Worm (Caenorhabditis elegans) whole organism, L1 larva: Measurements from ENCODE around the gene Y46E12A.3.

Source experiments
- C34B4.2 ChIP-seq: sonication (generic microtip); optimal IDR thresholded peaks from 2 replicates; lab custom pipeline; 2017; ENCODE audit warnings: mild to moderate bottlenecking, missing genetic modification characterization, missing compliant biosample characterization
- F16B12.6 ChIP-seq: fragments of 150-350 bp; optimal IDR thresholded peaks from 2 replicates; lab custom pipeline; 2014; ENCODE audit warnings: missing biosample characterization, missing genetic modification characterization
- ama-1 ChIP-seq: fragments of 150-350 bp; optimal IDR thresholded peaks from 2 replicates; lab custom pipeline; 2014
- ceh-63 ChIP-seq: fragments of 200-800 bp; sonication (Bioruptor generic); optimal IDR thresholded peaks from 2 replicates; lab custom pipeline; 2018; ENCODE audit warnings: mild to moderate bottlenecking, missing genetic modification characterization, missing compliant biosample characterization
- ceh-8 ChIP-seq: fragments of 200-800 bp; sonication (Bioruptor generic); optimal IDR thresholded peaks from 2 replicates; lab custom pipeline; 2018; ENCODE audit warnings: mild to moderate bottlenecking, missing genetic modification characterization, moderate library complexity, missing compliant biosample characterization
- ceh-82 ChIP-seq, 3 experiments: fragments of 150-350 bp in 1 of 3; sonication (generic microtip) in 2 of 3; optimal IDR thresholded peaks; 2 replicates each; lab custom pipeline; 2014 to 2017; ENCODE audit warnings: missing biosample characterization in 3 of 3, missing genetic modification characterization in 3 of 3
- dpl-1 ChIP-seq, 3 experiments: fragments of 150-350 bp in 2 of 3; sonication (generic microtip) in 1 of 3; optimal IDR thresholded peaks; 2 replicates each; lab custom pipeline; 2014 to 2017; ENCODE audit warnings: missing biosample characterization in 3 of 3, missing genetic modification characterization in 3 of 3, missing genetic modification reagents in 3 of 3
- dsc-1 ChIP-seq: sonication (generic microtip); optimal IDR thresholded peaks from 2 replicates; lab custom pipeline; 2016; ENCODE audit warnings: mild to moderate bottlenecking, missing genetic modification characterization, missing compliant biosample characterization
- efl-1 ChIP-seq, 4 experiments: fragments of 150-350 bp; optimal IDR thresholded peaks in 3 of 4; peaks in 1 of 4; 1 replicate in 1 of 4; 2 replicates in 3 of 4; lab custom pipeline; 2014; ENCODE audit warnings: missing biosample characterization in 2 of 4, missing genetic modification characterization in 2 of 4, missing genetic modification reagents in 2 of 4
- elt-2 ChIP-seq: sonication (generic microtip); optimal IDR thresholded peaks from 2 replicates; lab custom pipeline; 2016; ENCODE audit warnings: missing genetic modification characterization, mild to moderate bottlenecking, inconsistent platforms, missing compliant biosample characterization, missing genetic modification reagents
- elt-3 ChIP-seq, 6 experiments: fragments of 150-350 bp in 1 of 6; sonication (generic microtip); optimal IDR thresholded peaks; 2 replicates each; lab custom pipeline; 2017 to 2018; ENCODE audit warnings: missing biosample characterization in 6 of 6, missing genetic modification characterization in 6 of 6, inconsistent platforms in 1 of 6
- fkh-10 ChIP-seq: sonication (generic microtip); optimal IDR thresholded peaks from 2 replicates; lab custom pipeline; 2017; ENCODE audit warnings: missing biosample characterization, missing genetic modification reagents, missing genetic modification characterization
- fkh-4 ChIP-seq: sonication (generic microtip); optimal IDR thresholded peaks from 2 replicates; lab custom pipeline; 2016; ENCODE audit warnings: missing compliant biosample characterization, missing genetic modification characterization, borderline replicate concordance
- fkh-8 ChIP-seq: sonication (generic microtip); optimal IDR thresholded peaks from 2 replicates; lab custom pipeline; 2016; ENCODE audit warnings: mild to moderate bottlenecking, missing genetic modification characterization, missing compliant biosample characterization
- jun-1 ChIP-seq: fragments of 150-350 bp; optimal IDR thresholded peaks from 2 replicates; lab custom pipeline; 2014; ENCODE audit warnings: missing biosample characterization, missing genetic modification reagents, missing genetic modification characterization
- lin-14 ChIP-seq: fragments of 200-800 bp; sonication (Bioruptor generic); optimal IDR thresholded peaks from 2 replicates; lab custom pipeline; 2018; ENCODE audit warnings: mild to moderate bottlenecking, missing genetic modification characterization, moderate library complexity, missing compliant biosample characterization
- lin-15B ChIP-seq: fragments of 150-350 bp; sonication (generic microtip); optimal IDR thresholded peaks from 3 replicates; lab custom pipeline; 2014; ENCODE audit warnings: missing biosample characterization, missing genetic modification characterization
- lsy-2 ChIP-seq, 2 experiments: fragments of 150-350 bp; optimal IDR thresholded peaks; 2 replicates each; lab custom pipeline; 2014; ENCODE audit warnings: missing biosample characterization in 2 of 2, missing genetic modification characterization in 2 of 2
- nhr-12 ChIP-seq: sonication (generic microtip); optimal IDR thresholded peaks from 2 replicates; lab custom pipeline; 2017; ENCODE audit warnings: missing biosample characterization, missing genetic modification characterization
- nhr-19 ChIP-seq: fragments of 200-800 bp; sonication (Bioruptor generic); conservative IDR thresholded peaks from 2 replicates; pipeline ENCODE4 v1.3.6; 2022; ENCODE audit warnings: missing genetic modification characterization, missing compliant biosample characterization
- nhr-28 ChIP-seq: fragments of 150-350 bp; optimal IDR thresholded peaks from 2 replicates; lab custom pipeline; 2014; ENCODE audit warnings: missing biosample characterization, missing genetic modification characterization
- nhr-47 ChIP-seq: sonication (generic microtip); optimal IDR thresholded peaks from 2 replicates; lab custom pipeline; 2016; ENCODE audit warnings: mild to moderate bottlenecking, missing genetic modification characterization, moderate library complexity, missing compliant biosample characterization
- nhr-71 ChIP-seq: sonication (generic microtip); optimal IDR thresholded peaks from 2 replicates; lab custom pipeline; 2016; ENCODE audit warnings: mild to moderate bottlenecking, missing genetic modification characterization, moderate library complexity, missing compliant biosample characterization
- nhr-77 ChIP-seq: fragments of 150-350 bp; optimal IDR thresholded peaks from 2 replicates; lab custom pipeline; 2014; ENCODE audit warnings: missing biosample characterization, missing genetic modification characterization
- nhr-84 ChIP-seq: sonication (generic microtip); optimal IDR thresholded peaks from 2 replicates; lab custom pipeline; 2017; ENCODE audit warnings: missing biosample characterization, missing genetic modification characterization
- nhr-85 ChIP-seq: sonication (generic microtip); peaks from one replicate; lab custom pipeline; 2016; ENCODE audit warnings: missing genetic modification characterization, inconsistent platforms, missing compliant biosample characterization
- pag-3 ChIP-seq: sonication (generic microtip); optimal IDR thresholded peaks from 2 replicates; lab custom pipeline; 2017; ENCODE audit warnings: missing genetic modification characterization, mild to moderate bottlenecking, missing compliant biosample characterization, antibody characterized with exemption, borderline replicate concordance; ENCODE audit not compliant: insufficient read depth
- skn-1 ChIP-seq: fragments of 150-350 bp; optimal IDR thresholded peaks from 2 replicates; lab custom pipeline; 2014; ENCODE audit warnings: missing biosample characterization, missing genetic modification characterization
- snpc-4 ChIP-seq: fragments of 150-350 bp; optimal IDR thresholded peaks from 2 replicates; lab custom pipeline; 2014; ENCODE audit warnings: missing biosample characterization, missing genetic modification characterization
- sptf-1 ChIP-seq: fragments of 150-350 bp; optimal IDR thresholded peaks from 2 replicates; lab custom pipeline; 2014; ENCODE audit warnings: missing biosample characterization, missing genetic modification characterization
- unc-30 ChIP-seq: sonication (generic microtip); optimal IDR thresholded peaks from 2 replicates; lab custom pipeline; 2017; ENCODE audit warnings: missing biosample characterization, missing genetic modification characterization
- unc-62 ChIP-seq: fragments of 150-350 bp; optimal IDR thresholded peaks from 2 replicates; lab custom pipeline; 2014; ENCODE audit warnings: missing biosample characterization, missing genetic modification reagents, missing genetic modification characterization
- unc-86 ChIP-seq: sonication (generic microtip); optimal IDR thresholded peaks from 2 replicates; lab custom pipeline; 2016; ENCODE audit warnings: missing genetic modification characterization, missing compliant biosample characterization
- unc-98 ChIP-seq: fragments of 200-800 bp; sonication (Bioruptor generic); IDR thresholded peaks from 2 replicates; pipeline ENCODE4 v1.3.6; 2022; ENCODE audit warnings: missing genetic modification characterization, missing compliant biosample characterization

Y46E12A.3 gene

ce11 chrIII:1745450-1746127 is 9.2 kb downstream of the Y46E12A.3 start (continued):
- TF ChIP-seq ceh-82 (tag; optimal IDR thresholded peaks at IDR 0.05; lab: Kevin White, UChicago): peak in 1 of 3 experiments; percentile 9
- TF ChIP-seq skn-1 (tag; lab: Kevin White, UChicago): no peak
- peak in 1 of 2 experiments; percentile 16 for TF ChIP-seq lsy-2 (tag; optimal IDR thresholded peaks at IDR 0.05; lab: Kevin White, UChicago)

DNA sequence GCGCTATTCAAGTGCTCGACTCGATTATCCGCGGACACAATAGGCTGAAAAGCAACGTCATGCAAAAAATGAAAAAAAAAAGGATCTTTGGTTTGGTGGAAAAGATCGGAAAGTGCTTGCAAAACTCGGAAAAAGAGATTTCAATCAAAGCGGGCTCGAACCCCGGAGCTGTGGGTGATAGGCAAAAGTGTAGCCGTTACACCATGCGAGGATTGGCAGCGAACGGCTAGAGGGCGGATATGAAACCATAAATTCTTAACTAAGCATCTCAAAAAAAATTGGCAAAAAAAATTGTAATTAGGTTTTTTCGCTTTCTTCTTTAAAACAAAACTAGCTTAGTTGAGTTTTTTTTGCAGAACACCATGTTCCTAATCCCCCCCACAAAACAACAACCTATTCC is 10.3 kb downstream of the Y46E12A.3 start:
- TF ChIP-seq ama-1 (lab: Kevin White, UChicago) (no peak), fkh-10 (GFP tag; lab: Kevin White, UChicago) (peak; percentile 6), efl-1 (optimal IDR thresholded peaks at IDR 0.05; lab: Kevin White, UChicago) (no peak), efl-1 (GFP tag; optimal IDR thresholded peaks at IDR 0.05 in 1 of 2; lab: Kevin White, UChicago) (peak in 1 of 2 experiments; percentile 45), fkh-4 (tag; lab: Kevin White, UChicago) (no peak), dsc-1 (tag; lab: Kevin White, UChicago) (peak; percentile 22), nhr-12 (tag; lab: Kevin White, UChicago) (no peak), C34B4.2 (tag; lab: Kevin White, UChicago) (no peak)
- TF ChIP-seq, all 84 proteins: peak for 3

DNA sequence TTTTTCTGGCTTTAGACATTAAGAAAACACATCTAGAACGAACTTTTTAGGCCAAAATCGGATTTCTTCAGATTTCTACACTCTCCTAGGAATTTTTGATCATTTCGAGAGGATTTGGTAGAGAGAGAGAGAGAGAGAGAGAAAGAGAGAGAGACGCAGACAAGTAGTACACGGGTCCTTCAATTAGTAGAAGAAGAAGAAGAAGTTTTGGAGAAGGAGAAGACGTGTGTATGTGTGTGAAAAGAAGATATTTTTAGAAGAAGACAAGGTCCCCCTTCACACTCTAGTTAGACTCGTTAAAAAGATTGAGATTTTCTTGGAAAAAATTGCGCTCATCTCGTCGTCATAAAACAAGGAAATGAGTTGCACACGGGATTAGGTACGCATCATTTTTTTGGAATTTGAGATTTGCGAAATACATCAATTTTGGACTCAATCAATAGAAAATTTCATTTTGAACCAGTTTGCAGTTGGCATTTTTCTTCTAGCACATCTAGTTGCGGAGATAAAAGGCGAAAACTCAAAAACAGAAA is 11.2 kb downstream of the Y46E12A.3 start:
- TF ChIP-seq lin-14 (GFP tag; lab: Kevin White, UChicago) (peak; percentile 66), dsc-1 (tag; lab: Kevin White, UChicago) (peak; percentile 91), nhr-12 (tag; lab: Kevin White, UChicago) (no peak), unc-86 (peak; percentile 53), nhr-71 (tag; lab: Kevin White, UChicago) (peak; percentile 31), lsy-2 (tag; optimal IDR thresholded peaks at IDR 0.05; lab: Kevin White, UChicago) (no peak), ceh-82 (tag; optimal IDR thresholded peaks at IDR 0.05; lab: Kevin White, UChicago) (no peak), fkh-10 (GFP tag; lab: Kevin White, UChicago) (peak; percentile 12)

DNA sequence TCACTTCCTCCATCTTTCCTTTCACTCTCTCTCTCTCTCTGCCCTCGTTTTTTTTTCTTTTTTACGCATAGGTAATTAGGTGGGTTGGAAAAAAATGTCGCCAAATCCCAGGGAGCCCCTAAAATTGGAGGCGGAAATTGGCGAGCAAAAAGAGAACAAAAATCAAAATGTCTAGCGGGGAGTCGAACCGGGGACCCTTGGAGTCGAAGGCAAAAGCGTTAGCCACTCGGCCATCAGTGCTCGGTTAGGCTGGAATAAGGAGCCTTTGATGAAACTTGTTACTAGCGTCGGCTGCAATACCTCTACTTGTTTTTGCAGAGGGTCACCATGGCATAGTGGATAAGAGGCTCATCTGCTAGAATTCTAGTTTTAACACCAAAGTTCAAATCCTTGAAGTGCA is 11.7 kb downstream of the Y46E12A.3 start:
- TF ChIP-seq fkh-8 (tag; lab: Kevin White, UChicago) (peak; percentile 9), dpl-1 (GFP tag; optimal IDR thresholded peaks at IDR 0.05; lab: Kevin White, UChicago) (peak in 1 of 3 experiments; percentile 1), sptf-1 (tag; lab: Kevin White, UChicago) (no peak), efl-1 (optimal IDR thresholded peaks at IDR 0.05; lab: Kevin White, UChicago) (no peak), efl-1 (GFP tag; optimal IDR thresholded peaks at IDR 0.05 in 1 of 2; lab: Kevin White, UChicago) (peak in 1 of 2 experiments; percentile 39), ceh-8 (no peak), lin-14 (GFP tag; lab: Kevin White, UChicago) (peak; percentile 57), nhr-71 (tag; lab: Kevin White, UChicago) (peak; percentile 2), nhr-47 (tag; lab: Kevin White, UChicago) (peak; percentile 11)

- TF ChIP-seq nhr-84 (tag; lab: Kevin White, UChicago) (no peak), nhr-19 (GFP tag; lab: Robert Waterston, UW) (no peak), fkh-10 (GFP tag; lab: Kevin White, UChicago) (peak; percentile 47), lin-14 (GFP tag; lab: Kevin White, UChicago) (peak; percentile 20)
- TF ChIP-seq, all 84 proteins: peak for 2
Measured at ce11 chrIII:1733412-1733811, 21.3 kb downstream of the Y46E12A.3 start.

DNA sequence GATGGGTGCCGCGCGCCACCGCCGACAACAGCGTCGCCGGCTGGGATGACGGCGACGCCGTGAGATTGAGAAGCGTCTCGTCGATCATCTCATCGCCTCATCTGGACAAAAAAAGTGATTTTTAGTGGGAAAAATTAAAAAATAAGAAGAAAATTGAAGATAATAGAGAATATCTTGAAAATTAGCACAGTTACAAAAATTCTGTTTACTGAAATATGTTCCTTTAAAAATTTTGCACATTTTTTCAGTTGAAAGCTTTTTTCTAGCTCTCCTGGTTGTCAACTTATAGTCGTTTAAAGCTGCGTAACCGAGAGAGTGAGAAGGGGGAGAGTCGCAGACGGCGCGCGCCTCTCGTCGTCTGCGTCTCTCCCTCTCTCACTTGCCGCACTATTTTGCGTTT is 21.7 kb downstream of the Y46E12A.3 start, which contains the start of gene ser-4:
ser-4 (minus strand) TSS at position 101 of the 400 bp plus-strand sequence.
- no peak for TF ChIP-seq elt-2 (tag; lab: Kevin White, UChicago)
- TF ChIP-seq jun-1: no peak
- no peak for TF ChIP-seq lin-15B (tag; lab: Kevin White, UChicago)
- no peak for TF ChIP-seq F16B12.6
- TF ChIP-seq C34B4.2 (tag; lab: Kevin White, UChicago): no peak
- no peak for TF ChIP-seq nhr-85 (tag; lab: Kevin White, UChicago)
- no peak for TF ChIP-seq unc-30 (tag; lab: Kevin White, UChicago)
- no peak for TF ChIP-seq pag-3 (tag; lab: Kevin White, UChicago)
- no peak for TF ChIP-seq dpl-1 (GFP tag; optimal IDR thresholded peaks at IDR 0.05; lab: Kevin White, UChicago)
- TF ChIP-seq elt-3 (tag; optimal IDR thresholded peaks at IDR 0.05; lab: Kevin White, UChicago): no peak
- no peak for TF ChIP-seq snpc-4 (tag; lab: Kevin White, UChicago)
- no peak for TF ChIP-seq nhr-77 (tag; lab: Kevin White, UChicago)
- no peak for TF ChIP-seq unc-62 (GFP tag; lab: Kevin White, UChicago)
- TF ChIP-seq ceh-63: no peak
- TF ChIP-seq unc-98 (GFP tag; lab: Robert Waterston, UW): no peak
- TF ChIP-seq ceh-8: no peak
- TF ChIP-seq nhr-28 (tag; lab: Kevin White, UChicago): no peak
- TF ChIP-seq nhr-47 (tag; lab: Kevin White, UChicago): no peak
